Worm (Caenorhabditis elegans): ENCODE data around the gene F54B11.4.

Gene F54B11.4

ce11 chrX:13583895-13584344 lies 8.5 kb upstream of the F54B11.4 start (continued):
- TF ChIP-seq daf-19 (GFP tag; conservative IDR thresholded peaks at IDR 0.05): no peak
- peak; percentile 72 for TF ChIP-seq mep-1 (tag; optimal IDR thresholded peaks at IDR 0.05)
- peak; percentile 78 for TF ChIP-seq php-3 (GFP tag; IDR thresholded peaks at IDR 0.05)
- peak; percentile 61 for TF ChIP-seq hlh-30 (tag; optimal IDR thresholded peaks at IDR 0.05; ENCODE audit: insufficient read depth)
- TF ChIP-seq mdl-1 (tag; optimal IDR thresholded peaks at IDR 0.05): peak in 1 of 2 experiments; percentile 47
- 0 out of 2 replicates have a peak, but pooled peaks have one; percentile 41 for TF ChIP-seq D1046.2 (GFP tag; IDR thresholded peaks at IDR 0.05)
- no peak for TF ChIP-seq F49E8.2 (tag; optimal IDR thresholded peaks at IDR 0.05; ENCODE audit: borderline replicate concordance)

DNA sequence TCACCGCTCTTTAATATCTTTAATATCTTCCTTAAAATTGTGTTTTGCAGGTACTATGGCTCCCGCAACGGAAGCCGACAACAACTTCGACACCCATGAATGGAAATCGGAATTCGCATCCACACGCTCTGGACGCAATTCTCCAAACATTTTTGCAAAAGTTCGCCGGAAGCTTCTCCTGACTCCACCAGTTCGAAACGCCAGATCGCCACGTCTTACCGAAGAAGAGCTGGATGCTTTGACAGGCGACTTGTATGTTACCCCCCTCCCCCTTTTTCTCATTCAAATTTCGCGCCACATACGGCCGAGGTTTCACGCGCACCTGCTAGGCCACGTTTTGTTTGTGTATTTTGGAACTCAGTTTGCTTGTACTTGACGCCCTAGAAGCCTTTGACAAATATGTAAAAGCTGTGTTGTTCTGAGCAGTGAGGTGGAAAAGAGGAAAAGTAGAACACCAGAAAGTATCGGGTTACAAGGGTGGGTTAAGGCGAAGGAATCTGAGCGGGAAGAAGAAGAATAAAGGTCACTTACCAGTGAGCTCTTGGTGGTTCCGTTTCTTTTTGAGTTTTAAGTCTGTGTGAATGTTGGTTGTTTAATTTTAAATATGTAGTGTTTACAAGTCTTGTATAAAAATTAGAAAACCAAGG lies 7.6 kb upstream of the F54B11.4 start, which contains the start of gene unc-84:
TSS of gene unc-84 (plus strand) at position 51 of the 647 bp plus-strand sequence.
- TF ChIP-seq nhr-48 (tag; optimal IDR thresholded peaks at IDR 0.05): no peak
- no peak for TF ChIP-seq R02D3.7 (tag; optimal IDR thresholded peaks at IDR 0.05)
- no peak for TF ChIP-seq pqm-1 (tag; optimal IDR thresholded peaks at IDR 0.05)
- no peak for TF ChIP-seq nhr-237 (tag; optimal IDR thresholded peaks at IDR 0.05)
- TF ChIP-seq duxl-1 (tag; optimal IDR thresholded peaks at IDR 0.05; ENCODE audit: poor library complexity): no peak
- peak in 1 of 2 experiments; percentile 24 for TF ChIP-seq hif-1 (tag; optimal IDR thresholded peaks at IDR 0.05)
- no peak for TF ChIP-seq nhr-102 (tag; optimal IDR thresholded peaks at IDR 0.05)
- no peak for TF ChIP-seq nhr-25 (tag; optimal IDR thresholded peaks at IDR 0.05; ENCODE audit: borderline replicate concordance, insufficient read depth)
- no peak for TF ChIP-seq spr-1 (tag; optimal IDR thresholded peaks at IDR 0.05)
- TF ChIP-seq dpl-1 (GFP tag; optimal IDR thresholded peaks at IDR 0.05): peak; percentile 66
- peak; percentile 74 for TF ChIP-seq mes-2 (tag; optimal IDR thresholded peaks at IDR 0.05; ENCODE audit: poor library complexity, severe bottlenecking)
- no peak for TF ChIP-seq mdl-1 (tag; optimal IDR thresholded peaks at IDR 0.05)
- no peak for TF ChIP-seq aly-2 (tag; optimal IDR thresholded peaks at IDR 0.05)
- no peak for TF ChIP-seq daf-16 (GFP tag; optimal IDR thresholded peaks at IDR 0.05)
- peak; percentile 25 for TF ChIP-seq daf-16 (tag; optimal IDR thresholded peaks at IDR 0.05)

ce11 chrX:13589735-13590134 lies 2.7 kb upstream of the F54B11.4 start, which contains the start of gene col-9:
Gene col-9, plus strand, starts transcription at chrX:13590035.
- no peak for TF ChIP-seq fkh-10 (GFP tag; optimal IDR thresholded peaks at IDR 0.05)
- TF ChIP-seq dpl-1 (GFP tag; optimal IDR thresholded peaks at IDR 0.05): no peak
- TF ChIP-seq nhr-111 (GFP tag; optimal IDR thresholded peaks at IDR 0.05): no peak
- no peak for TF ChIP-seq rbr-2 (tag; optimal IDR thresholded peaks at IDR 0.05)
- no peak for TF ChIP-seq Y48G9A.11 (GFP tag; IDR thresholded peaks at IDR 0.05)
- TF ChIP-seq ctbp-1 (GFP tag; IDR thresholded peaks at IDR 0.05): no peak
- TF ChIP-seq Y105C5A.15 (GFP tag; IDR thresholded peaks at IDR 0.05): no peak
- TF ChIP-seq zip-11 (GFP tag; IDR thresholded peaks at IDR 0.05): no peak
- no peak for TF ChIP-seq skn-1 (tag; optimal IDR thresholded peaks at IDR 0.05)

- TF ChIP-seq hlh-11 (tag; optimal IDR thresholded peaks at IDR 0.05) (no peak), lin-39 (tag; optimal IDR thresholded peaks at IDR 0.05) (no peak), sdz-12 (GFP tag; optimal IDR thresholded peaks at IDR 0.05) (no peak), dpl-1 (GFP tag; optimal IDR thresholded peaks at IDR 0.05) (no peak), ztf-11 (tag; optimal IDR thresholded peaks at IDR 0.05) (no peak), dmd-8 (GFP tag; IDR thresholded peaks at IDR 0.05) (0 out of 2 replicates have a peak, but pooled peaks have one; percentile 52), nhr-48 (tag; optimal IDR thresholded peaks at IDR 0.05) (no peak), snpc-1.2 (GFP tag; IDR thresholded peaks at IDR 0.05) (0 out of 2 replicates have a peak, but pooled peaks have one; percentile 56), lin-38 (GFP tag; IDR thresholded peaks at IDR 0.05) (no peak), egl-43 (GFP tag; IDR thresholded peaks at IDR 0.05) (0 out of 2 replicates have a peak, but pooled peaks have one; percentile 37), duxl-1 (tag; optimal IDR thresholded peaks at IDR 0.05; ENCODE audit: poor library complexity) (no peak), Y75B8A.6 (GFP tag; IDR thresholded peaks at IDR 0.05) (no peak), hif-1 (tag; optimal IDR thresholded peaks at IDR 0.05) (no peak), zfp-2 (tag; optimal IDR thresholded peaks at IDR 0.05) (no peak), set-16 (GFP tag; IDR thresholded peaks at IDR 0.05) (peak; percentile 90), mxl-2 (GFP tag; conservative IDR thresholded peaks at IDR 0.05) (no peak)
Measured at ce11 chrX:13590688-13591087, 1.8 kb upstream of the F54B11.4 start.
